Worm (Caenorhabditis elegans) whole organism, L3 larva: ENCODE results near the gene srx-36.

Experiments
- R02D3.7 ChIP-seq: fragments of 150-350 bp; optimal IDR thresholded peaks from 2 replicates; lab custom pipeline; 2014; ENCODE audit warnings: missing biosample characterization, missing genetic modification characterization
- aly-2 ChIP-seq: fragments of 150-350 bp; optimal IDR thresholded peaks from 2 replicates; lab custom pipeline; 2014; ENCODE audit warnings: missing biosample characterization, missing genetic modification characterization
- ama-1 ChIP-seq: fragments of 150-350 bp; optimal IDR thresholded peaks from 2 replicates; lab custom pipeline; 2018
- ceh-16 ChIP-seq: sonication (generic microtip); optimal IDR thresholded peaks from 2 replicates; lab custom pipeline; 2017; ENCODE audit warnings: missing biosample characterization, missing genetic modification characterization
- ceh-28 ChIP-seq: fragments of 150-350 bp; optimal IDR thresholded peaks from 2 replicates; lab custom pipeline; 2014; ENCODE audit warnings: missing biosample characterization, missing genetic modification reagents, missing genetic modification characterization
- ceh-82 ChIP-seq: fragments of 150-350 bp; optimal IDR thresholded peaks from 2 replicates; lab custom pipeline; 2014; ENCODE audit warnings: missing biosample characterization, missing genetic modification characterization
- egl-5 ChIP-seq: fragments of 150-350 bp; optimal IDR thresholded peaks from 2 replicates; lab custom pipeline; 2017; ENCODE audit warnings: missing biosample characterization, missing genetic modification reagents, missing genetic modification characterization, inconsistent platforms
- elt-2 ChIP-seq: sonication (generic microtip); optimal IDR thresholded peaks from 2 replicates; lab custom pipeline; 2016; ENCODE audit warnings: missing genetic modification reagents, mild to moderate bottlenecking, missing genetic modification characterization, missing compliant biosample characterization
- elt-3 ChIP-seq, 3 experiments: fragments of 150-350 bp in 1 of 3; sonication (generic microtip) in 2 of 3; optimal IDR thresholded peaks; 2 replicates in 2 of 3; 4 replicates in 1 of 3; lab custom pipeline; 2014 to 2017; ENCODE audit warnings: missing biosample characterization in 3 of 3, missing genetic modification characterization in 3 of 3
- eor-1 ChIP-seq, 2 experiments: fragments of 150-350 bp; optimal IDR thresholded peaks; 2 replicates each; lab custom pipeline; 2014 to 2018; ENCODE audit warnings: missing biosample characterization in 2 of 2, missing genetic modification characterization in 2 of 2
- fkh-10 ChIP-seq: sonication (generic microtip); optimal IDR thresholded peaks from 2 replicates; lab custom pipeline; 2017; ENCODE audit warnings: missing biosample characterization, missing genetic modification reagents, missing genetic modification characterization
- fos-1 ChIP-seq: fragments of 150-350 bp; optimal IDR thresholded peaks from 2 replicates; lab custom pipeline; 2014; ENCODE audit warnings: missing biosample characterization, missing genetic modification characterization
- hmg-11 ChIP-seq: sonication (generic microtip); optimal IDR thresholded peaks from 2 replicates; lab custom pipeline; 2016; ENCODE audit warnings: missing genetic modification characterization, missing compliant biosample characterization
- jun-1 ChIP-seq: fragments of 150-350 bp; optimal IDR thresholded peaks from 2 replicates; lab custom pipeline; 2014; ENCODE audit warnings: missing biosample characterization, missing genetic modification reagents, missing genetic modification characterization
- lin-15B ChIP-seq: fragments of 150-350 bp; optimal IDR thresholded peaks from 2 replicates; lab custom pipeline; 2014; ENCODE audit warnings: missing biosample characterization, missing genetic modification characterization
- lin-39 ChIP-seq: fragments of 150-350 bp; optimal IDR thresholded peaks from 2 replicates; lab custom pipeline; 2018; ENCODE audit warnings: missing biosample characterization, missing genetic modification reagents, missing genetic modification characterization
- lsy-12 ChIP-seq: sonication (generic microtip); optimal IDR thresholded peaks from 2 replicates; lab custom pipeline; 2016; ENCODE audit warnings: mild to moderate bottlenecking, missing genetic modification characterization, missing compliant biosample characterization
- mdl-1 ChIP-seq: fragments of 150-350 bp; optimal IDR thresholded peaks from 2 replicates; lab custom pipeline; 2014; ENCODE audit warnings: missing biosample characterization, missing genetic modification characterization
- nfya-1 ChIP-seq: sonication (generic microtip); optimal IDR thresholded peaks from 2 replicates; lab custom pipeline; 2017; ENCODE audit warnings: missing genetic modification characterization, mild to moderate bottlenecking, missing compliant biosample characterization, antibody characterized with exemption, moderate library complexity; ENCODE audit not compliant: insufficient read depth
- nhr-23 ChIP-seq: fragments of 150-350 bp; optimal IDR thresholded peaks from 2 replicates; lab custom pipeline; 2014; ENCODE audit warnings: missing biosample characterization, missing genetic modification reagents, missing genetic modification characterization
- nhr-237 ChIP-seq: fragments of 150-350 bp; optimal IDR thresholded peaks from 2 replicates; lab custom pipeline; 2014; ENCODE audit warnings: missing biosample characterization, missing genetic modification characterization
- nhr-25 ChIP-seq: sonication (generic microtip); optimal IDR thresholded peaks from 2 replicates; lab custom pipeline; 2017; ENCODE audit warnings: missing biosample characterization, missing genetic modification characterization
- nhr-43 ChIP-seq: sonication (generic microtip); optimal IDR thresholded peaks from 2 replicates; lab custom pipeline; 2016; ENCODE audit warnings: mild to moderate bottlenecking, missing genetic modification characterization, missing compliant biosample characterization; ENCODE audit not compliant: poor library complexity, severe bottlenecking
- nhr-67 ChIP-seq: fragments of 150-350 bp; optimal IDR thresholded peaks from 2 replicates; lab custom pipeline; 2014; ENCODE audit warnings: missing biosample characterization, missing genetic modification characterization
- nhr-76 ChIP-seq: fragments of 150-350 bp; sonication (generic microtip); optimal IDR thresholded peaks from 5 replicates; lab custom pipeline; 2014; ENCODE audit warnings: missing biosample characterization, missing genetic modification characterization
- pha-4 ChIP-seq: fragments of 150-350 bp; optimal IDR thresholded peaks from 2 replicates; lab custom pipeline; 2014; ENCODE audit warnings: missing biosample characterization, missing genetic modification reagents, missing genetic modification characterization
- pqm-1 ChIP-seq: fragments of 150-350 bp; optimal IDR thresholded peaks from 2 replicates; lab custom pipeline; 2017; ENCODE audit warnings: missing biosample characterization, missing genetic modification characterization, inconsistent platforms
- snpc-4 ChIP-seq: fragments of 150-350 bp; optimal IDR thresholded peaks from 2 replicates; lab custom pipeline; 2014; ENCODE audit warnings: missing biosample characterization, missing genetic modification characterization
- unc-62 ChIP-seq: fragments of 150-350 bp; sonication (generic microtip); optimal IDR thresholded peaks from 4 replicates; lab custom pipeline; 2014; ENCODE audit warnings: missing biosample characterization, missing genetic modification reagents, missing genetic modification characterization
- zag-1 ChIP-seq: fragments of 150-350 bp; optimal IDR thresholded peaks from 2 replicates; lab custom pipeline; 2014; ENCODE audit warnings: missing biosample characterization, missing genetic modification characterization
- ztf-4 ChIP-seq: fragments of 150-350 bp; optimal IDR thresholded peaks from 2 replicates; lab custom pipeline; 2014; ENCODE audit warnings: missing biosample characterization, missing genetic modification characterization

srx-36 gene

ce11 chrV:7093720-7094401 lies 37.0 kb downstream of the srx-36 start, which contains the start of gene nhr-135:
Gene nhr-135 (minus strand): TSS chrV:7093770.
- TF ChIP-seq snpc-4 (tag; lab: Kevin White, UChicago) (peak; percentile 46), nhr-43 (tag; lab: Kevin White, UChicago) (peak; percentile 27), lsy-12 (no peak), hmg-11 (peak; percentile 30), nhr-25 (tag; lab: Kevin White, UChicago) (peak; percentile 54), nfya-1 (tag; lab: Kevin White, UChicago) (peak; percentile 40), jun-1 (tag; lab: Kevin White, UChicago) (peak; percentile 77), mdl-1 (peak; percentile 77), R02D3.7 (no peak), pha-4 (tag; lab: Kevin White, UChicago) (peak; percentile 85), ceh-82 (tag; lab: Kevin White, UChicago) (no peak), ceh-28 (tag; lab: Kevin White, UChicago) (peak; percentile 59), ztf-4 (tag; lab: Kevin White, UChicago) (no peak), fos-1 (tag; lab: Kevin White, UChicago) (no peak), fkh-10 (GFP tag; lab: Kevin White, UChicago) (no peak), egl-5 (tag; lab: Kevin White, UChicago) (no peak), elt-2 (peak; percentile 92), elt-3 (tag; optimal IDR thresholded peaks at IDR 0.05; lab: Kevin White, UChicago) (peak in 1 of 3 experiments; percentile 72), pqm-1 (peak; percentile 89)

- TF ChIP-seq ama-1 (lab: Kevin White, UChicago) (peak; percentile 64), aly-2 (tag; lab: Kevin White, UChicago) (no peak)
- TF ChIP-seq, all 47 proteins: peak for 1
Observed at ce11 chrV:7091287-7091686, 39.6 kb downstream of the srx-36 start, which contains the start of gene nhr-286. Gene nhr-286 (minus strand): TSS chrV:7091610.

- TF ChIP-seq aly-2 (tag; lab: Kevin White, UChicago): no peak
- peak; percentile 76 for TF ChIP-seq nhr-25 (tag; lab: Kevin White, UChicago)
- peak; percentile 73 for TF ChIP-seq nhr-43 (tag; lab: Kevin White, UChicago)
- TF ChIP-seq ztf-4 (tag; lab: Kevin White, UChicago): no peak
- TF ChIP-seq lsy-12: no peak
- TF ChIP-seq nhr-23 (tag; lab: Kevin White, UChicago): peak; percentile 33
- TF ChIP-seq pha-4 (tag; lab: Kevin White, UChicago): peak; percentile 12
- TF ChIP-seq pqm-1: peak; percentile 36
Observed at ce11 chrV:7089217-7089616, 41.7 kb downstream of the srx-36 start.

ce11 chrV:7087340-7087739 lies 43.5 kb downstream of the srx-36 start:
- TF ChIP-seq nhr-76: no peak
- TF ChIP-seq egl-5 (tag; lab: Kevin White, UChicago): no peak
- no peak for TF ChIP-seq nhr-237 (tag; lab: Kevin White, UChicago)
- no peak for TF ChIP-seq unc-62
- no peak for TF ChIP-seq eor-1 (tag; optimal IDR thresholded peaks at IDR 0.05; lab: Kevin White, UChicago)
- TF ChIP-seq jun-1 (tag; lab: Kevin White, UChicago): no peak

- TF ChIP-seq nfya-1 (tag; lab: Kevin White, UChicago) (no peak), zag-1 (tag; lab: Kevin White, UChicago) (no peak), ceh-28 (tag; lab: Kevin White, UChicago) (peak; percentile 18), nhr-23 (tag; lab: Kevin White, UChicago) (peak; percentile 59)
Observed at ce11 chrV:7085518-7086104, 45.3 kb downstream of the srx-36 start, which contains the start of gene VC5.2. Gene VC5.2 (plus strand): TSS chrV:7085956.

- TF ChIP-seq nfya-1 (tag; lab: Kevin White, UChicago) (peak; percentile 49), mdl-1 (no peak), aly-2 (tag; lab: Kevin White, UChicago) (no peak), snpc-4 (tag; lab: Kevin White, UChicago) (peak; percentile 57), pha-4 (tag; lab: Kevin White, UChicago) (peak; percentile 50), lin-39 (tag; lab: Kevin White, UChicago) (peak; percentile 5), R02D3.7 (no peak), hmg-11 (peak; percentile 65), nhr-23 (tag; lab: Kevin White, UChicago) (peak; percentile 64), ceh-16 (tag; lab: Kevin White, UChicago) (no peak), nhr-43 (tag; lab: Kevin White, UChicago) (peak; percentile 55), nhr-67 (tag; lab: Kevin White, UChicago) (no peak), lin-15B (tag; lab: Kevin White, UChicago) (peak; percentile 65)
Observed at ce11 chrV:7084612-7085139, 46.2 kb downstream of the srx-36 start, which contains the start of gene mys-1. Gene mys-1 (minus strand): TSS chrV:7084662.
